Fruit fly (Drosophila melanogaster): ENCODE results near the gene Axs.

The Axs gene

DNA sequence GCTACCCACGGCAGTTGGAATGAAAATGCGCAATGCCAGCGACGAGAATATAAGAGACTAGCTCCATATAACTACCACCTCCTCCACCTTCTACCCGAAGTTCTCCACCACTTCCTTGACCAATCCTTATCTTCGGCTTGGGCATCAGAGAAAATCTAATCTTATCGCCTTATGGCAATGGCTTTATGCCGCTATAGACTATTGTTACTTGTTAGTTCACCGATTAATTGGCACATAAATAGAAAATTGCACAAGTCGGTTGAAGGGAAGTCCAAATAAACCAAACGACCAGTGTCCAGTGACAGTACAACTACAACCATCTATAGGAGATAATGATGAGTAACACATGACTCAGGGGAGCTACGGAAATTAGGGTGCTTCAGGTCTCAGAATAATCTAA is 18.2 kb upstream of the Axs start, which contains the start of gene sphe:
sphe (minus strand) TSS at position 32 of the 400 bp plus-strand sequence.
- TF ChIP-seq exex (tag; optimal IDR thresholded peaks at IDR 0.05) = peak; percentile 61
- TF ChIP-seq sug (tag; optimal IDR thresholded peaks at IDR 0.05) = peak; percentile 9
- TF ChIP-seq grn (GFP tag; optimal IDR thresholded peaks at IDR 0.05) = peak; percentile 35
- no peak for TF ChIP-seq CG6175 (GFP tag; IDR thresholded peaks at IDR 0.05)
- no peak for TF ChIP-seq CoRest (tag; optimal IDR thresholded peaks at IDR 0.05)
- no peak for TF ChIP-seq CG11504 (tag; optimal IDR thresholded peaks at IDR 0.05)
- no peak for TF ChIP-seq CG31365 (tag; optimal IDR thresholded peaks at IDR 0.05)
- no peak for TF ChIP-seq Hey (tag; optimal IDR thresholded peaks at IDR 0.05)
- peak; percentile 46 for TF ChIP-seq GATAe (GFP tag; conservative IDR thresholded peaks at IDR 0.05)
- no peak for TF ChIP-seq dysf (GFP tag; IDR thresholded peaks at IDR 0.05)
- TF ChIP-seq Gug (GFP tag; IDR thresholded peaks at IDR 0.05) = no peak
- TF ChIP-seq Poxn (GFP tag; IDR thresholded peaks at IDR 0.05) = no peak
- TF ChIP-seq Sry-δ (GFP tag; optimal IDR thresholded peaks at IDR 0.05) = no peak

DNA sequence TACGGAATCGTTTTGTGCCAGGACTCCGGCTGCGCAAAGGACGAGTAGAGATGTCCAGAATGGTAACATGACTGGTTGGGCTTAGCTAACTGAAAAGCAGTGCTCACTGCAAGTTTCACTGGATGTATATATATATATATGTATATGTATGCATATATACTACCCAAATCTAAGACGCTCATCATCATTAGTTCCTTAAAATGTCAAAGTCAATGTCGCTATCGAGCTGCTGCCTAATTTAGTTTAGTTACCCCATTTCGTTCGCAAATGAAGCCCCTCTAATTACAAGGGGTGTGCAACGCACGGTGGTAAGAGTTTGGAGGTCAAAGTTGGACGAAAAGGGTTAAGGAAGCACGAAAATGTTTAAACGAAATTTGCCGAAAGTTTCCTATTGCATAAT is 16.4 kb upstream of the Axs start, which contains the start of gene CG9676:
CG9676 (minus strand) TSS at position 101 of the 400 bp plus-strand sequence.
- TF ChIP-seq ro (GFP tag; IDR thresholded peaks at IDR 0.05) (no peak), CG15479 (GFP tag; optimal IDR thresholded peaks at IDR 0.05) (no peak), unc-4 (GFP tag; IDR thresholded peaks at IDR 0.05; ENCODE audit: partially characterized antibody) (no peak), gt (GFP tag; IDR thresholded peaks at IDR 0.05) (no peak), emc (GFP tag; optimal IDR thresholded peaks at IDR 0.05) (no peak), scrt (GFP tag; optimal IDR thresholded peaks at IDR 0.05) (no peak)

DNA sequence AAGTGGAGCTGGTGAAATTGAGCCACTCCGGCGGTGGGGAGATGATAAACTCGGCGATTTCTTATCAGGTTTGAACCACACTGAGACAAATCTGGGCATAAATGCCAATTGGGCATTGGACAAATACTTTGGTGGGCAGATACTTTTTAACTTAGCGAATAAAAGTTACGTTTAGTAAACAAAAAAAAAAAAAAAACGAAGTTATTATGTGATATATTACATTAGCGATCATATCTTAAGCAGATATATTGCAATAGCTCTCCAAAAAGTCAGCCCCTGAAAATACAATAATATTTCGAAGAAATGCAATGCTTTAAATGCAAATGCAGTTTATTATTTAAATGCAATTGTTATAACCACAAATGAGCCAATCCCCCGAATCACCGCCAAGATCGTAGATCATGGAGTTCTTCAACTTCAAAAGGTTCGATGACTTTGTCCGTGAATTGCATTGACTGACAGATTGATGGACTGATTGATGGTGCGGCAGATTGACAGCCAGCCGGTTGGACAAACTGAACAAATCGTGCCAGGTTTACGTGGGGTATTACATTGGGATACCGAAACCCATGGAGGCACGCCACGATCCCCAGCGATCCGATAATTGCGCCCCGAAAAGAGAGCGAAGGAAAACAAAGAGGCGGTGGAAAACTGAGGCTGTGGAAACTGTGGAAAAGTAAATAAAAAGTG is 14.3 kb upstream of the Axs start:
- TF ChIP-seq CG1529 (GFP tag; optimal IDR thresholded peaks at IDR 0.05) (no peak), CG8281 (tag; optimal IDR thresholded peaks at IDR 0.05) (peak; percentile 97)

DNA sequence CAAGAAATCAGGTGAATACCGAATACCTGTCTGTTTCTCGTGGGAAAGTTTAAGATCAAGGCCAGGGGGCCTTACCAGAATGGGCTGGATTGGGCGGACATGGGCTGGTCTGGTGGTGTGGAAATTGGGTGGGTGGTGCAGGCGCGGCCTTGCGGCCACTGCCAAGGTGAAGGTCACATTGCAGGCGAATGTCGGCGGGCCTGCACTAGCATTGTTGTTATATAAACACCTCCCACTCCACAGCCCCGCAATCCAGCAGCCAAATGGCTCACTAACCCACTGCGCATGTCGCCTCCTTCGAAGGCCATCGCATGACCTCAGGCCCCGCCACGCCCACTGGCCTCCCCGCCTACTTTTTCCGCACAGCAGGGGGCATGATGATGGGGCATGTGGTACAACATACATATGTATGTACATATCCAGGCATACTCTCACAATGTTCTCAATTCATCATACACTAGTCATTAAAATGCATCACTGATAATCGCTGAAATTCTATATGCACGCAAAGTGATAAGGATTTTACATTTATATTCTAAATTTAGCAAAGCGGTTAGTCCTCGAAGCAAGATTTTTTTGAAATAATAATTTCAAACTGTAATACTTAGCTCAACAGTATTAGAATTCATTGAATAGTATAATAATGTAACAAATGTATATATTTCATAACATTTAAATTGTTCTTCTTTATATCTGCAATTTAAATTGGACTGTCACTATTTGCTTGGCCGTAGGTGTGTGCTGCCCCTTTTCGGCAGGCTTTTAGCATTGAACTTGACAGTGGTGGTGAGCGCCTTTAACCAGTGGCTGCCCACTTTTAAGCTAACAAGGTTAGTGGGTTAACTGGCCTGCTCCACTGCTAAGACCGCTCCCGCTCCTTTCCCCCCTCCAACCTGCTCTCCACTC is 13.2 kb upstream of the Axs start:
- TF ChIP-seq org-1 (GFP tag; optimal IDR thresholded peaks at IDR 0.05) = peak; percentile 8
- peak; percentile 21 for TF ChIP-seq nmo (GFP tag; optimal IDR thresholded peaks at IDR 0.05)
- TF ChIP-seq gcm (GFP tag; optimal IDR thresholded peaks at IDR 0.05) = no peak
- peak; percentile 55 for TF ChIP-seq CG2678 (tag; optimal IDR thresholded peaks at IDR 0.05)
- peak; percentile 13 for TF ChIP-seq grau (tag; optimal IDR thresholded peaks at IDR 0.05)
- no peak for TF ChIP-seq crc (GFP tag; optimal IDR thresholded peaks at IDR 0.05)
- peak; percentile 7 for TF ChIP-seq CG30403 (GFP tag; optimal IDR thresholded peaks at IDR 0.05)
- TF ChIP-seq CG11696 (GFP tag; IDR thresholded peaks at IDR 0.05) = 0 out of 2 replicates have a peak, but pooled peaks have one; percentile 20
- peak; percentile 24 for TF ChIP-seq CG3281 (GFP tag; optimal IDR thresholded peaks at IDR 0.05)
- no peak for TF ChIP-seq dm (GFP tag; optimal IDR thresholded peaks at IDR 0.05)
- TF ChIP-seq CG31441 (GFP tag; IDR thresholded peaks at IDR 0.05) = 0 out of 2 replicates have a peak, but pooled peaks have one; percentile 12
- peak; percentile 52 for TF ChIP-seq ftz-f1 (GFP tag; optimal IDR thresholded peaks at IDR 0.05)
- TF ChIP-seq row (GFP tag; IDR thresholded peaks at IDR 0.05) = 0 out of 3 replicates have a peak, but pooled peaks have one; percentile 13
- TF ChIP-seq fd96Cb (tag; optimal IDR thresholded peaks at IDR 0.05) = peak; percentile 11
- peak; percentile 55 for TF ChIP-seq CG11504 (tag; optimal IDR thresholded peaks at IDR 0.05)
- peak; percentile 2 for TF ChIP-seq phol (tag; optimal IDR thresholded peaks at IDR 0.05)
- peak; percentile 40 for TF ChIP-seq Meics (GFP tag; optimal IDR thresholded peaks at IDR 0.05)
- 0 out of 4 replicates have a peak, but pooled peaks have one; percentile 51 for TF ChIP-seq chinmo (GFP tag; IDR thresholded peaks at IDR 0.05; ENCODE audit: partially characterized antibody)
- TF ChIP-seq Sox100B (GFP tag; optimal IDR thresholded peaks at IDR 0.05) = peak; percentile 12
- TF ChIP-seq dysf (GFP tag; IDR thresholded peaks at IDR 0.05) = 0 out of 3 replicates have a peak, but pooled peaks have one; percentile 18
- TF ChIP-seq CG7839 (tag; optimal IDR thresholded peaks at IDR 0.05) = peak; percentile 3
- 0 out of 3 replicates have a peak, but pooled peaks have one; percentile 27 for TF ChIP-seq CG6791 (GFP tag; IDR thresholded peaks at IDR 0.05; ENCODE audit: partially characterized antibody)
- peak in 1 of 2 experiments; percentile 32 for TF ChIP-seq Hr51 (GFP tag; optimal IDR thresholded peaks at IDR 0.05)

Measured in whole organism, embryonic.